Worm (Caenorhabditis elegans): ENCODE measurements around the gene hda-2.

ce11 chrII:8004157-8004556, 18.2 kb downstream of the hda-2 start, which contains the start of gene pgp-11:
- TF ChIP-seq ztf-29 (GFP tag; IDR thresholded peaks at IDR 0.05) (no peak), tab-1 (GFP tag; IDR thresholded peaks at IDR 0.05) (no peak), ztf-23 (GFP tag; IDR thresholded peaks at IDR 0.05) (no peak), flt-1 (GFP tag; IDR thresholded peaks at IDR 0.05) (no peak), ref-1 (GFP tag; conservative IDR thresholded peaks at IDR 0.05) (no peak)
